Fruit fly (Drosophila melanogaster): ENCODE measurements around the gene msl-2.

DNA sequence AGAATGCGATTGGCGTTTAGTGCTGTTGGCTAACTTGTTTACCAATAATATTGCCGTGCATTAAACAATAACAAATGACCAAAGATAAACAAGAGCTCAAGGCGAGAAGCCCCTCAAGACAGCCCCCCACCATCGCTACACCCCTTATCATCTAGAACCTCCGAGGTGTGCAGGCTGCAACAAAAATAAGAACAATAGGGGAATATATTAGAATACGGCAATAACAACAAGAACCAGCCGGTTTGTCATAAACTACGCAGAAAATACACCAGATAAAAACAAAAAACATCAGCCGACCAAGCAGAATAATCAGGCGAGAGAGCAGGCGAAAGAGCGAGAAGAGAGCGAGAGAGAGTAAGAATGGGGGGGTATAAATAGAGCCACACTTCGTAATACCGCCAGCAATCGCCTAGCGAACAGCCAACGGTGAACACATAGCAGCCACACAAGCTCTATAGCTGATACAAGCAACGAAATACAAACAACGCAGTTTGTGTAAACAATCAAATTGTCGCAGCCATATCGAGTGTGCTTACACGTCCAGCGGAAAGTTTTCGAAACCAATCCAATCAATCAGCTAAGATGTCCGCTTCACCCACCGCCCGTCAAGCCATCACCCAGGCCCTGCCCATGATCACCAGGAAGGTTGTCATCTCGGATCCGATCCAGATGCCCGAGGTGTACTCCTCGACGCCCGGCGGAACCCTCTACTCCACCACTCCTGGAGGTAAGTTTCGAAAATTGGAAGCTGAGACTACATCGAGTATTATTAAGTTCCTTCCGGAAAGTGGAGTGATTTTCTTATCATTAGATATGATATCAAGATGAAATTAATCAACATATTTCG, 12.3 kb upstream of the msl-2 start, which contains the start of gene Thor:
- TF ChIP-seq CG1620 (GFP tag; optimal IDR thresholded peaks at IDR 0.05), result peak; percentile 65
- peak; percentile 87 for TF ChIP-seq pad (GFP tag; optimal IDR thresholded peaks at IDR 0.05)
- peak; percentile 84 for TF ChIP-seq CG33017 (tag; optimal IDR thresholded peaks at IDR 0.05)
- TF ChIP-seq ovo (GFP tag; optimal IDR thresholded peaks at IDR 0.05), result peak; percentile 82
- TF ChIP-seq cic (GFP tag; optimal IDR thresholded peaks at IDR 0.05), result peak; percentile 96
- peak; percentile 87 for TF ChIP-seq CG12768 (GFP tag; optimal IDR thresholded peaks at IDR 0.05)
- TF ChIP-seq Crg-1 (GFP tag; optimal IDR thresholded peaks at IDR 0.05), result peak; percentile 83

Data from whole organism, adult.